Fruit fly (Drosophila melanogaster): ENCODE measurements around the gene CG10301.
A peak's percentile ranks its signal among the peaks of the same experiment; 100 is the strongest.

Gene CG10301

dm6 chr3R:23673084-23673483 is 36.9 kb upstream of the CG10301 start (continued):
- TF ChIP-seq Eip78C (GFP tag) (peak; percentile 73), spab (GFP tag; optimal IDR thresholded peaks at IDR 0.05) (no peak), dac (GFP tag; optimal IDR thresholded peaks at IDR 0.05) (no peak), dsx (GFP tag; optimal IDR thresholded peaks at IDR 0.05; ENCODE audit: poor library complexity, severe bottlenecking) (no peak), CG6276 (GFP tag; optimal IDR thresholded peaks at IDR 0.05) (no peak), Lpt (GFP tag; optimal IDR thresholded peaks at IDR 0.05) (no peak)

DNA sequence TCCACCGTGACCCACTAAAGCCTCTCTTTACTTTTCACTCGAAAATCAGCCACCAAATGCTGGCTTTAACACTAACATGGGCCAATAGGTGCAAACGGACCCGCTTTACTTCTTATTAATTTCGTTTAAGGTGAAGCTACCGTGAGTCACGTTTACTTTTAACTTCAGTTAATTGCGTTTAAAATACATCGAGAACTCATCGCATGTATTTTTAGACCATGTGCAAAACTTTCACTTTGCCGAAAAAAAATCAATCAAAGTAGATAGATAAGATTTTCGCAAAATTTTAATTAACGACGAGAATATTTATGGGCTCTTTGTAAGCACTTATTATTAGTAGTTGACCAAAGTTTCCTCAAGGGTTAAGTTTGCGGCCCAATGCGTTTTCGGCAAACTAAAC is 35.6 kb upstream of the CG10301 start:
- peak; percentile 5 for TF ChIP-seq Hr39 (GFP tag; optimal IDR thresholded peaks at IDR 0.05)
- TF ChIP-seq Smox (GFP tag; optimal IDR thresholded peaks at IDR 0.05) = peak; percentile 38
- no peak for TF ChIP-seq CG10631 (GFP tag; optimal IDR thresholded peaks at IDR 0.05)
- TF ChIP-seq CG32006 (GFP tag; optimal IDR thresholded peaks at IDR 0.05) = peak; percentile 58
- TF ChIP-seq CG15336 (GFP tag; IDR thresholded peaks at IDR 0.05) = peak; percentile 59
- peak; percentile 25 for TF ChIP-seq lz (GFP tag; optimal IDR thresholded peaks at IDR 0.05)
- no peak for TF ChIP-seq spab (GFP tag; optimal IDR thresholded peaks at IDR 0.05)
- TF ChIP-seq cyc (GFP tag; optimal IDR thresholded peaks at IDR 0.05) = no peak
- no peak for TF ChIP-seq Sox14 (GFP tag; optimal IDR thresholded peaks at IDR 0.05)
- peak; percentile 37 for TF ChIP-seq Hr4 (GFP tag; optimal IDR thresholded peaks at IDR 0.05)
- TF ChIP-seq CG31627 (GFP tag; optimal IDR thresholded peaks at IDR 0.05) = peak; percentile 24
- TF ChIP-seq svp (GFP tag) = peak; percentile 76
- TF ChIP-seq CG3919 (GFP tag; optimal IDR thresholded peaks at IDR 0.05) = peak; percentile 1
- TF ChIP-seq CG6792 (GFP tag; optimal IDR thresholded peaks at IDR 0.05) = peak; percentile 42
- TF ChIP-seq Blimp-1 (GFP tag; optimal IDR thresholded peaks at IDR 0.05) = no peak
- TF ChIP-seq CG6163 (GFP tag; IDR thresholded peaks at IDR 0.05) = no peak
- no peak for TF ChIP-seq Lpt (GFP tag; optimal IDR thresholded peaks at IDR 0.05)
- TF ChIP-seq CG8119 (GFP tag; IDR thresholded peaks at IDR 0.05) = peak; percentile 37; the same call in 1 of the 3 replicates
- peak; percentile 19 for TF ChIP-seq achi (GFP tag; optimal IDR thresholded peaks at IDR 0.05)
- peak; percentile 29 for TF ChIP-seq topi (GFP tag; optimal IDR thresholded peaks at IDR 0.05)
- TF ChIP-seq pdm3 (GFP tag; optimal IDR thresholded peaks at IDR 0.05) = peak; percentile 35
- peak; percentile 42 for TF ChIP-seq Sox102F (GFP tag; optimal IDR thresholded peaks at IDR 0.05)
- TF ChIP-seq Met (GFP tag; optimal IDR thresholded peaks at IDR 0.05) = peak; percentile 32
- TF ChIP-seq Eip78C (GFP tag) = peak; percentile 86
- TF ChIP-seq OdsH (GFP tag; optimal IDR thresholded peaks at IDR 0.05) = peak; percentile 35
- no peak for TF ChIP-seq fkh (GFP tag; optimal IDR thresholded peaks at IDR 0.05)
- TF ChIP-seq CG34406 (GFP tag; optimal IDR thresholded peaks at IDR 0.05) = peak; percentile 44
- no peak for TF ChIP-seq vri (GFP tag; optimal IDR thresholded peaks at IDR 0.05)
- TF ChIP-seq esn (GFP tag; optimal IDR thresholded peaks at IDR 0.05) = peak; percentile 49
- no peak for TF ChIP-seq Hr38 (GFP tag; optimal IDR thresholded peaks at IDR 0.05)
- peak; percentile 37 for TF ChIP-seq net (GFP tag; optimal IDR thresholded peaks at IDR 0.05)
- 0 out of 3 replicates have a peak, but pooled peaks have one; percentile 12 for TF ChIP-seq eg (GFP tag; IDR thresholded peaks at IDR 0.05)
- TF ChIP-seq ss (GFP tag; optimal IDR thresholded peaks at IDR 0.05) = no peak
- peak; percentile 22 for TF ChIP-seq CG8632 (GFP tag; optimal IDR thresholded peaks at IDR 0.05)
- peak; percentile 24 for TF ChIP-seq dac (GFP tag; optimal IDR thresholded peaks at IDR 0.05)
- no peak for TF ChIP-seq CG11902 (GFP tag; optimal IDR thresholded peaks at IDR 0.05)
- TF ChIP-seq Eip75B (GFP tag; optimal IDR thresholded peaks at IDR 0.05) = peak; percentile 55
- no peak for TF ChIP-seq CG7368 (GFP tag; optimal IDR thresholded peaks at IDR 0.05)

DNA sequence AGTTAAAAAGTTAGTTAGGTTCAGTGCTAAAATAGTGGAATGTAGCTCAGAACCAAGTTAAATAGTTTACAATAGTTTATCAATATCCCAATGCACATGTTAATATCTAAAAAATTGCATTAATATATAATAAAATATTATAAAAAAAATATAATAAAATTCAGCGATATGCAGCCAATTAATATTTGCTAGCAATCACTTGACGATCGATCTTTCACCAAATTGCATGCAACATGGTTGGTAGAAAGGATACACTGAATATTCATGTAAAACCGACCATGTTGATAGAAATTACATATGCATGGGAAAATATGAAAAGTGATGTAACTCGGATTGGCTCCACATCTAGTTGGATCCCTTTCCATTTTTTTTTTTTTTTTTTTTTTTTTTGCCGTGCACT is 34.3 kb upstream of the CG10301 start:
- TF ChIP-seq Hr4 (GFP tag; optimal IDR thresholded peaks at IDR 0.05) (peak; percentile 20), CG32006 (GFP tag; optimal IDR thresholded peaks at IDR 0.05) (peak; percentile 74), Eip75B (GFP tag; optimal IDR thresholded peaks at IDR 0.05) (peak; percentile 7), CG4318 (GFP tag; optimal IDR thresholded peaks at IDR 0.05) (peak; percentile 47), CG10631 (GFP tag; optimal IDR thresholded peaks at IDR 0.05) (peak; percentile 36), Sox14 (GFP tag; optimal IDR thresholded peaks at IDR 0.05) (no peak), CG16779 (tag; optimal IDR thresholded peaks at IDR 0.05) (no peak), fkh (GFP tag; optimal IDR thresholded peaks at IDR 0.05) (no peak), cyc (GFP tag; optimal IDR thresholded peaks at IDR 0.05) (peak; percentile 8), dac (GFP tag; optimal IDR thresholded peaks at IDR 0.05) (peak; percentile 18), OdsH (GFP tag; optimal IDR thresholded peaks at IDR 0.05) (peak; percentile 26), CG3919 (GFP tag; optimal IDR thresholded peaks at IDR 0.05) (peak; percentile 42), CG6163 (GFP tag; IDR thresholded peaks at IDR 0.05) (no peak), CG34406 (GFP tag; optimal IDR thresholded peaks at IDR 0.05) (peak; percentile 34), CG11762 (GFP tag; optimal IDR thresholded peaks at IDR 0.05; ENCODE audit: insufficient read depth) (peak; percentile 10), lz (GFP tag; optimal IDR thresholded peaks at IDR 0.05) (no peak), achi (GFP tag; optimal IDR thresholded peaks at IDR 0.05) (peak; percentile 33), Eip78C (GFP tag) (peak; percentile 78), CG6276 (GFP tag; optimal IDR thresholded peaks at IDR 0.05) (peak; percentile 24)

Data from whole organism, prepupa.